Worm (Caenorhabditis elegans) whole organism, young adult: Measurements from ENCODE around the gene C49C8.1.

Source experiments
- B0336.3 ChIP-seq: fragments of 200-800 bp; sonication (Bioruptor generic); IDR thresholded peaks from 2 replicates; pipeline ENCODE4 v1.3.6; 2022; ENCODE audit warnings: missing genetic modification characterization, missing compliant biosample characterization
- C06A6.2 ChIP-seq: fragments of 200-800 bp; sonication (Bioruptor generic); conservative IDR thresholded peaks from 2 replicates; pipeline ENCODE4 v1.3.6; 2022; ENCODE audit warnings: missing genetic modification characterization, missing compliant biosample characterization
- F33H1.4 ChIP-seq: fragments of 200-800 bp; sonication (Bioruptor generic); IDR thresholded peaks from 2 replicates; pipeline ENCODE4 v1.3.6; 2022; ENCODE audit warnings: missing genetic modification reagents, missing genetic modification characterization, missing compliant biosample characterization
- F37B4.10 ChIP-seq: fragments of 200-800 bp; sonication (Bioruptor generic); IDR thresholded peaks from 2 replicates; pipeline ENCODE4 v1.3.6; 2022; ENCODE audit warnings: missing genetic modification characterization, missing compliant biosample characterization
- F39B2.1 ChIP-seq: fragments of 200-800 bp; sonication (Bioruptor generic); IDR thresholded peaks from 2 replicates; pipeline ENCODE4 v1.3.6; 2022; ENCODE audit warnings: missing genetic modification reagents, missing genetic modification characterization, missing compliant biosample characterization
- F57C9.4 ChIP-seq: sonication (generic microtip); optimal IDR thresholded peaks from 2 replicates; lab custom pipeline; 2017; ENCODE audit warnings: mild to moderate bottlenecking, missing genetic modification characterization, missing compliant biosample characterization
- K11D2.4 ChIP-seq: fragments of 200-800 bp; sonication (Bioruptor generic); IDR thresholded peaks from 2 replicates; pipeline ENCODE4 v1.3.6; 2022; ENCODE audit warnings: missing genetic modification reagents, missing genetic modification characterization, missing compliant biosample characterization
- Y79H2A.3 ChIP-seq: fragments of 200-800 bp; sonication (Bioruptor generic); conservative IDR thresholded peaks from 2 replicates; pipeline ENCODE4 v1.3.6; 2022; ENCODE audit warnings: missing genetic modification reagents, missing genetic modification characterization, missing compliant biosample characterization
- akir-1 ChIP-seq: fragments of 200-800 bp; sonication (Bioruptor generic); optimal IDR thresholded peaks from 2 replicates; lab custom pipeline; 2018; ENCODE audit warnings: mild to moderate bottlenecking, missing genetic modification characterization, moderate library complexity, missing compliant biosample characterization
- atf-7 ChIP-seq: sonication (generic microtip); optimal IDR thresholded peaks from 2 replicates; lab custom pipeline; 2017; ENCODE audit warnings: mild to moderate bottlenecking, missing genetic modification characterization, missing compliant biosample characterization
- attf-3 ChIP-seq: fragments of 200-800 bp; sonication (Bioruptor generic); conservative IDR thresholded peaks from 2 replicates; pipeline ENCODE4 v1.3.6; 2022; ENCODE audit warnings: missing genetic modification reagents, missing genetic modification characterization, missing compliant biosample characterization
- attf-5 ChIP-seq: fragments of 200-800 bp; sonication (Bioruptor generic); optimal IDR thresholded peaks from 2 replicates; lab custom pipeline; 2018; ENCODE audit warnings: mild to moderate bottlenecking, missing genetic modification characterization, missing compliant biosample characterization
- attf-6 ChIP-seq: fragments of 200-800 bp; sonication (Bioruptor generic); IDR thresholded peaks from 2 replicates; pipeline ENCODE4 v1.3.6; 2022; ENCODE audit warnings: missing genetic modification reagents, missing genetic modification characterization, missing compliant biosample characterization
- ceh-100 ChIP-seq: fragments of 200-800 bp; sonication (Bioruptor generic); IDR thresholded peaks from 2 replicates; pipeline ENCODE4 v1.3.6; 2022; ENCODE audit warnings: missing genetic modification reagents, missing genetic modification characterization, missing compliant biosample characterization
- dox-1 ChIP-seq: fragments of 200-800 bp; sonication (Bioruptor generic); IDR thresholded peaks from 2 replicates; pipeline ENCODE4 v1.3.6; 2022; ENCODE audit warnings: missing genetic modification reagents, missing genetic modification characterization, missing compliant biosample characterization
- egl-18 ChIP-seq: fragments of 200-800 bp; sonication (Bioruptor generic); IDR thresholded peaks from 2 replicates; pipeline ENCODE4 v1.3.6; 2022; ENCODE audit warnings: missing genetic modification reagents, missing genetic modification characterization, missing compliant biosample characterization
- hmg-1.2 ChIP-seq: fragments of 200-800 bp; sonication (Bioruptor generic); IDR thresholded peaks from 2 replicates; pipeline ENCODE4 v1.3.6; 2022; ENCODE audit warnings: missing genetic modification reagents, missing genetic modification characterization, missing compliant biosample characterization
- hrde-1 ChIP-seq: sonication (generic microtip); optimal IDR thresholded peaks from 2 replicates; lab custom pipeline; 2016; ENCODE audit warnings: missing genetic modification characterization, mild to moderate bottlenecking, missing compliant biosample characterization, moderate library complexity, missing genotype, missing genetic modification reagents, borderline replicate concordance
- let-526 ChIP-seq: fragments of 200-800 bp; sonication (Bioruptor generic); IDR thresholded peaks from 2 replicates; pipeline ENCODE4 v1.3.6; 2022; ENCODE audit warnings: missing genetic modification reagents, missing genetic modification characterization, missing compliant biosample characterization
- lin-26 ChIP-seq: fragments of 200-800 bp; sonication (Bioruptor generic); IDR thresholded peaks from 2 replicates; pipeline ENCODE4 v1.3.6; 2022; ENCODE audit warnings: missing genetic modification reagents, missing genetic modification characterization, missing compliant biosample characterization
- lin-35 ChIP-seq, 3 experiments: fragments of 150-350 bp in 2 of 3; sonication (generic microtip) in 1 of 3; optimal IDR thresholded peaks; 2 replicates each; lab custom pipeline; 2014 to 2018; ENCODE audit warnings: missing biosample characterization in 3 of 3, missing genetic modification characterization in 3 of 3, missing genetic modification reagents in 3 of 3
- lin-40 ChIP-seq: sonication (generic microtip); optimal IDR thresholded peaks from 2 replicates; lab custom pipeline; 2016; ENCODE audit warnings: missing genetic modification characterization, mild to moderate bottlenecking, missing compliant biosample characterization, missing genotype, missing genetic modification reagents
- lir-1 ChIP-seq: fragments of 200-800 bp; sonication (Bioruptor generic); conservative IDR thresholded peaks from 2 replicates; pipeline ENCODE4 v1.3.6; 2022; ENCODE audit warnings: missing genetic modification reagents, missing genetic modification characterization, missing compliant biosample characterization
- lsl-1 ChIP-seq: fragments of 200-800 bp; sonication (Bioruptor generic); optimal IDR thresholded peaks from 2 replicates; lab custom pipeline; 2018; ENCODE audit warnings: mild to moderate bottlenecking, missing genetic modification characterization, moderate library complexity, missing compliant biosample characterization
- mel-28 ChIP-seq: sonication (generic microtip); optimal IDR thresholded peaks from 2 replicates; lab custom pipeline; 2016; ENCODE audit warnings: borderline replicate concordance, mild to moderate bottlenecking, missing genetic modification characterization, missing compliant biosample characterization
- mes-4 ChIP-seq: sonication (generic microtip); optimal IDR thresholded peaks from 2 replicates; lab custom pipeline; 2016; ENCODE audit warnings: missing genotype, missing genetic modification characterization, missing compliant biosample characterization
- nfya-1 ChIP-seq: sonication (generic microtip); optimal IDR thresholded peaks from 2 replicates; lab custom pipeline; 2017; ENCODE audit warnings: antibody characterized with exemption, missing compliant biosample characterization, missing genetic modification characterization, borderline replicate concordance; ENCODE audit not compliant: insufficient read depth
- nfya-2 ChIP-seq: fragments of 200-800 bp; sonication (Bioruptor generic); IDR thresholded peaks from 2 replicates; pipeline ENCODE4 v1.3.6; 2022; ENCODE audit warnings: missing genetic modification reagents, missing genetic modification characterization, missing compliant biosample characterization
- nhr-120 ChIP-seq: fragments of 200-800 bp; sonication (Bioruptor generic); IDR thresholded peaks from 2 replicates; pipeline ENCODE4 v1.3.6; 2022; ENCODE audit warnings: missing genetic modification characterization, missing compliant biosample characterization
- rcor-1 ChIP-seq: fragments of 200-800 bp; sonication (Bioruptor generic); IDR thresholded peaks from 2 replicates; pipeline ENCODE4 v1.3.6; 2022; ENCODE audit warnings: missing genetic modification reagents, missing genetic modification characterization, missing compliant biosample characterization
- rec-8 ChIP-seq, 2 experiments: sonication (generic microtip); optimal IDR thresholded peaks; 2 replicates each; lab custom pipeline; 2016; ENCODE audit warnings: mild to moderate bottlenecking in 2 of 2, missing genetic modification characterization in 2 of 2, missing genetic modification reagents in 2 of 2, missing genotype in 2 of 2, missing biosample characterization in 1 of 2, missing compliant biosample characterization in 1 of 2, moderate library complexity in 1 of 2
- snpc-1.3 ChIP-seq: sonication (generic microtip); optimal IDR thresholded peaks from 2 replicates; lab custom pipeline; 2017; ENCODE audit warnings: missing genetic modification characterization, mild to moderate bottlenecking, missing compliant biosample characterization, antibody characterized with exemption, moderate library complexity, missing genotype, missing genetic modification reagents; ENCODE audit not compliant: insufficient read depth
- snpc-4 ChIP-seq, 5 experiments: fragments of 150-350 bp in 1 of 5; sonication (generic microtip) in 4 of 5; optimal IDR thresholded peaks; 2 replicates each; lab custom pipeline; 2014 to 2018; ENCODE audit warnings: missing genetic modification characterization in 5 of 5, missing biosample characterization in 3 of 5, antibody characterized with exemption in 2 of 5, mild to moderate bottlenecking in 2 of 5, missing compliant biosample characterization in 2 of 5, missing genotype in 2 of 5, moderate library complexity in 2 of 5, missing genetic modification reagents in 1 of 5
- xnd-1 ChIP-seq: sonication (generic microtip); optimal IDR thresholded peaks from 2 replicates; lab custom pipeline; 2016; ENCODE audit warnings: missing genotype, missing genetic modification reagents, missing genetic modification characterization, missing compliant biosample characterization
- zim-3 ChIP-seq: sonication (generic microtip); optimal IDR thresholded peaks from 2 replicates; lab custom pipeline; 2017; ENCODE audit warnings: mild to moderate bottlenecking, missing genetic modification characterization, moderate library complexity, missing compliant biosample characterization
- ztf-25 ChIP-seq: fragments of 200-800 bp; sonication (Bioruptor generic); IDR thresholded peaks from 2 replicates; pipeline ENCODE4 v1.3.6; 2022; ENCODE audit warnings: missing genetic modification reagents, missing genetic modification characterization, missing compliant biosample characterization

The C49C8.1 gene

DNA sequence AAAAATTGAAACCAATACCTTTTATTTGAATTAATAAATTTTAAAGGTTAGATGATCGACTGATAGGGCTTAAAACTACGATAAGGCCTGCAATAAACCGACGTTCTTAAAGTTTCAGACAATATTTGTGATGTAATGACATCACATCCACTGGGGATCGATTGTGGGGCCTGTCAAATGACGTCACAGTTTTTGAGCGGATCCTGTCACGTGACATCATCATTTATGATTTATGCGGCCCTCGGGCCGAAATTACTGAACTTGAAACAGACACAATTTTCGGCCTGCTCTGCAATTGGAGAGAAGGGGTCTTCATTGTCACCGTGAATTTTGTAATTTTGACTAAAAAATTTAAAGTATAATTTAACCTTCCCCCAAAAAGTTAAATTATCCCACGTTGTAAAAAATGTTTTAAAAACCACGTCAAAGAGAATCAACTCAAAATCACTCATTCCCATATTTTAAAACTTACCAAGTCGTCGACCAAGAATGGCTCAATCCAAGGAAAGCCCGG is at the start of gene C49C8.1:
Gene C49C8.1, plus strand, starts transcription at position 464 of the 514 bp plus-strand sequence.
- no peak for TF ChIP-seq rcor-1
- TF ChIP-seq egl-18, result no peak
- TF ChIP-seq F57C9.4 (tag; lab: Kevin White, UChicago), result no peak
- TF ChIP-seq ztf-25, result no peak
- no peak for TF ChIP-seq lin-35 (GFP tag; optimal IDR thresholded peaks at IDR 0.05; lab: Kevin White, UChicago)
- no peak for TF ChIP-seq hmg-1.2 (GFP tag; lab: Robert Waterston, UW)
- no peak for TF ChIP-seq ceh-100

DNA sequence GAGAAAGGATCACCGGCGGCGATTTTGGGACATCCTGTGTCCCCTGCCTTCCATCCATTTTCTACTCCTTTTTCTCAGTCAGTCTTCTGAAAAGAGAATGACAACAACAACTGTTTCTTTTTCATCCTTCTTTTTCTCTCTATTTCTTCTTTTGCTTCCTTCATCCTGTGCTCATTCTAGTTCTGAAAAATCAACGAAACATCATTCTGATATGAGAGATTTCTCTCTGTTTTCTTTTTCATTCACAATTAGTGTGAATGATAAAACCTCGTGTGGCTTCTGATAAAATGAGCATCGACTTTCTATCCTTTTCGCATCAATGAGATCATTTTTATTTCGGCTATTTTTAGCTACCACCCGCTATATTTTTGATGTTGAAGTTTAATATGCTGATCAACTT is 49.2 kb upstream of the C49C8.1 start:
- TF ChIP-seq attf-3 (GFP tag; lab: Robert Waterston, UW) (no peak), attf-5 (no peak), lin-26 (GFP tag; lab: Robert Waterston, UW) (no peak), xnd-1 (tag; lab: Kevin White, UChicago) (no peak), F39B2.1 (no peak), lir-1 (GFP tag; lab: Robert Waterston, UW) (no peak), F33H1.4 (GFP tag; lab: Robert Waterston, UW) (no peak), snpc-4 (GFP tag; optimal IDR thresholded peaks at IDR 0.05; lab: Kevin White, UChicago) (no peak), snpc-4 (tag; optimal IDR thresholded peaks at IDR 0.05; lab: Kevin White, UChicago) (no peak), nfya-2 (GFP tag; lab: Robert Waterston, UW) (no peak), atf-7 (no peak), let-526 (GFP tag; lab: Robert Waterston, UW) (no peak), zim-3 (no peak), mes-4 (no peak), nhr-120 (GFP tag; lab: Robert Waterston, UW) (no peak)

DNA sequence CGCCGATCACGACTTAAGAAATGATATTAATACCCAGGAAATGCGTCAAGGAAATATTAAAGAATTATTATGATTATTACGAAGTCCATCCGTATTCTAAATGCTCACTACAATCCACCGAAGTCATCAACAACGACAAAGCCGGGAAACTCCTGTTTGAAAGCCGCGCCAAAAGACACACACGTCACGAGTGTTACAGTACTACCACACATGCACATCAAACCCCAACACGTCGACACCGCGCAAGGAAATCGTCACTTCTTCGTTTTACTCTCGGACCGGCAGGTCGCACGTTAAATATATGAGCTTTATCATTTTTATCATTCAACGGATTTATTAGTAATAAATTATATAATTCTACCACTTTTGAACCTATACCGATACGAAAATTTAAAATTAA is 46.9 kb upstream of the C49C8.1 start:
- peak; percentile 54 for TF ChIP-seq lsl-1 (GFP tag; lab: Kevin White, UChicago)
- peak; percentile 73 for TF ChIP-seq F33H1.4 (GFP tag; lab: Robert Waterston, UW)

DNA sequence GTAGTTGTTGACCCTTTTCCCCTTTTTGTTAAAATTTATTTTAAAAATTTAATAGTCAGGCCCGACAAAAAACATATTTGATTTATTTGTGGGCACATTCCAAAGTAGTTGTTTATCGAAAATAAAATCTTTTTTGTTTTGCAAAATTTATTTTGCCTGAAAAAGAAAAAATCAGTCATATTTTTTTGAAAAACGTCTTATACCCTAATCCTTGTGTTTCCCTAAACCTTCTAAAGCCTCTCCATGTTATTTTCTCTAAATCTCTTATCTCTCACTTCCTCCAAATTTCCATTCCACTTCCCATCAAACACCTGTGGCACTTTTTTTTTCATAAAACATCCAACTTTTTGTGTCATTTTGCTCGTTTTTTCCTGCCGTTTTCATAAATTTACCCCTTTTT is 46.2 kb upstream of the C49C8.1 start:
- TF ChIP-seq egl-18 (no peak), B0336.3 (GFP tag; lab: Robert Waterston, UW) (no peak), nfya-1 (no peak), F33H1.4 (GFP tag; lab: Robert Waterston, UW) (no peak), C06A6.2 (GFP tag; lab: Robert Waterston, UW) (no peak), lsl-1 (GFP tag; lab: Kevin White, UChicago) (no peak), dox-1 (GFP tag; lab: Robert Waterston, UW) (no peak), lin-40 (tag; lab: Kevin White, UChicago) (no peak), K11D2.4 (GFP tag; lab: Robert Waterston, UW) (no peak), mel-28 (tag; lab: Kevin White, UChicago) (no peak), F37B4.10 (GFP tag; lab: Robert Waterston, UW) (no peak), akir-1 (GFP tag; lab: Kevin White, UChicago) (no peak), snpc-1.3 (no peak), rec-8 (tag; optimal IDR thresholded peaks at IDR 0.05; lab: Kevin White, UChicago) (no peak), attf-5 (no peak), hrde-1 (no peak), attf-6 (GFP tag; lab: Robert Waterston, UW) (no peak), Y79H2A.3 (GFP tag; lab: Robert Waterston, UW) (no peak)
